Fruit fly (Drosophila melanogaster): ENCODE measurements around the gene TfIIB.

Gene TfIIB

DNA sequence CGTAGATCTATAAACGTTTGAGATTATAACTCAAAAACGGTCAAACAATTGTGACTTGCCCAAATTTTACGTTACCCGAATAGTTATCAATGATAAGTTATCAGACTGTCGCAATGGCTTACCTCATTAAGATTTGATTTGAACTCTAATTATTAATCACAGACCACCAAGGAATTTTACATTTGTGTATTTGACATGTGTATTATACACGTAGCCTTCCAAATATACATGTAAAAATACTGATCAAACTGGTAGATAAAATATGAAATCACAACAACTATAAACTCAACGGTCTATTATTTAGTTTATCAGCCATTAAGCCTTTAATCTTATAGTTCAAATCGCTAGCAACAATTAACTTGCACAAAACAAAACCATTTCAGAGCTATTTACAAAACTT lies 37.7 kb upstream of the TfIIB start (continued):
- TF ChIP-seq CG1792 (GFP tag; optimal IDR thresholded peaks at IDR 0.05) (no peak), CG8765 (GFP tag; IDR thresholded peaks at IDR 0.05) (no peak), Nf-YB (GFP tag; optimal IDR thresholded peaks at IDR 0.05) (no peak), exex (tag; optimal IDR thresholded peaks at IDR 0.05) (peak; percentile 96), grn (GFP tag; optimal IDR thresholded peaks at IDR 0.05) (peak; percentile 69), CG34376 (GFP tag; optimal IDR thresholded peaks at IDR 0.05) (peak; percentile 50), pros (GFP tag; optimal IDR thresholded peaks at IDR 0.05) (no peak), tup (GFP tag; optimal IDR thresholded peaks at IDR 0.05) (no peak), slou (GFP tag; optimal IDR thresholded peaks at IDR 0.05) (no peak), peb (GFP tag; IDR thresholded peaks at IDR 0.05) (no peak), amos (GFP tag; IDR thresholded peaks at IDR 0.05; ENCODE audit: partially characterized antibody) (peak; percentile 48; the same call in 1 of the 2 replicates), CG10267 (tag; optimal IDR thresholded peaks at IDR 0.05) (no peak), gfzf (GFP tag; optimal IDR thresholded peaks at IDR 0.05) (no peak), ATbp (GFP tag; optimal IDR thresholded peaks at IDR 0.05) (no peak), Hey (tag; optimal IDR thresholded peaks at IDR 0.05) (no peak)

- no peak for TF ChIP-seq da (GFP tag; optimal IDR thresholded peaks at IDR 0.05)
- TF ChIP-seq eve (GFP tag; optimal IDR thresholded peaks at IDR 0.05): peak in 1 of 2 experiments; percentile 13
- no peak for TF ChIP-seq Sry-δ (GFP tag; optimal IDR thresholded peaks at IDR 0.05)
- TF ChIP-seq zen2 (GFP tag; IDR thresholded peaks at IDR 0.05; ENCODE audit: partially characterized antibody): no peak
These were observed 36.1 kb upstream of the TfIIB start for dm6 chr2L:10395035-10395434.

DNA sequence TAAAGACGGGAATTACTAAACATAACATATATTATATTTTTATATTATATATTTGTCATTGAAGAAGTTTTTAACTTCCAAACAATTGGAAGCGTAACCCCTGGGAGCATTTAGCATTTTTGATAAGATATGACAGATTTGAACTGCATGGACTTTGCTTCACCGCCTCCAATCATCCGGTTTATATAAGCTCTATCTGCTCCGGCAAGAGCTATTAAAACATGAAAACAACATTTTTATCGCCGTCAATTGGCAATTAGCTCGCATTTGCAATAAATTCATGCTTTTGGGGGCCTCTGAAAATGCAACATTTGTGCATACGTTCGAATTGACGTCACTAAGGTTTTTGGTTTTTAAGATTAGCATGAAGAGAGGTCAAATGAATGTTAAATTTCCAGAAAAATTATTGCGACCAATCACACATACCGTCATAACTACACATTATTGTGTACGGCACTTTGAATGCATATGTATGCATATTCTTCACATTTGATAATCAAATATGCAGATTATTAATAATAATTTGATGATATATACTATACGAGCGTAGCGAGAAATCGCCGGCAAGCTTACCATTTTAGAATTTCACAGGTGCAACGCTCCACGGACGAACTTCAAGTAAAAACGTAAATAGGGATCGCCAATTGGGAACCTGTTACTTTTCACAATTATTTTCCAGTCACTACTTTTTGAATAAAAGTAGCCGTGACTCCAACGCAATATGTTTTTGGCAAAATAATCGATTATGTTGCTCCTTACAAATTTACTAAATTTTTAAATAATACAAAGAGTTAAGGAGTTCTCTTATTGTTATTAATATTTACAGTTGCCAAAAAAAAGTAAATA lies 35.3 kb upstream of the TfIIB start, which contains the start of gene Mdh1:
Gene Mdh1 (minus strand): TSS at position 691 of the 846 bp plus-strand sequence.
- TF ChIP-seq E2f1 (GFP tag; IDR thresholded peaks at IDR 0.05): no peak
- TF ChIP-seq exex (tag; optimal IDR thresholded peaks at IDR 0.05): peak; percentile 19
- TF ChIP-seq CG9817 (tag; optimal IDR thresholded peaks at IDR 0.05): no peak
- TF ChIP-seq C15 (GFP tag; IDR thresholded peaks at IDR 0.05): no peak
- no peak for TF ChIP-seq ro (GFP tag; IDR thresholded peaks at IDR 0.05)
- no peak for TF ChIP-seq CG5953 (GFP tag; IDR thresholded peaks at IDR 0.05)
- no peak for TF ChIP-seq fru (optimal IDR thresholded peaks at IDR 0.05)
- TF ChIP-seq gem (tag; optimal IDR thresholded peaks at IDR 0.05): no peak
- TF ChIP-seq Lim3 (GFP tag; IDR thresholded peaks at IDR 0.05): no peak
- no peak for TF ChIP-seq slp2 (GFP tag; optimal IDR thresholded peaks at IDR 0.05)
- no peak for TF ChIP-seq zfh2 (GFP tag; optimal IDR thresholded peaks at IDR 0.05)
- peak; percentile 29 for TF ChIP-seq Nf-YC (tag; optimal IDR thresholded peaks at IDR 0.05)
- peak; percentile 53 for TF ChIP-seq Sry-δ (GFP tag; optimal IDR thresholded peaks at IDR 0.05)
- no peak for TF ChIP-seq ewg (GFP tag; optimal IDR thresholded peaks at IDR 0.05)
- no peak for TF ChIP-seq jing (GFP tag; optimal IDR thresholded peaks at IDR 0.05)
- no peak for TF ChIP-seq Oli (tag; optimal IDR thresholded peaks at IDR 0.05)
- peak; percentile 97 for TF ChIP-seq CG11560 (tag; IDR thresholded peaks at IDR 0.05)
- peak; percentile 91 for TF ChIP-seq ERR (GFP tag; optimal IDR thresholded peaks at IDR 0.05)
- TF ChIP-seq Dek (tag; optimal IDR thresholded peaks at IDR 0.05): no peak
- TF ChIP-seq CG13296 (GFP tag; optimal IDR thresholded peaks at IDR 0.05): no peak
- TF ChIP-seq Dref (GFP tag; IDR thresholded peaks at IDR 0.05): peak; percentile 58
- TF ChIP-seq CG14860 (GFP tag; IDR thresholded peaks at IDR 0.05; ENCODE audit: partially characterized antibody): no peak
- TF ChIP-seq HLH3B (GFP tag; IDR thresholded peaks at IDR 0.05): no peak
- TF ChIP-seq Vsx1 (GFP tag; optimal IDR thresholded peaks at IDR 0.05): no peak
- no peak for TF ChIP-seq Antp (GFP tag; optimal IDR thresholded peaks at IDR 0.05)
- TF ChIP-seq lab (GFP tag; optimal IDR thresholded peaks at IDR 0.05): no peak
- no peak for TF ChIP-seq crp (GFP tag; optimal IDR thresholded peaks at IDR 0.05)
- TF ChIP-seq CG3163 (GFP tag; optimal IDR thresholded peaks at IDR 0.05): no peak
- no peak for TF ChIP-seq HLHmδ (GFP tag; optimal IDR thresholded peaks at IDR 0.05)
- peak; percentile 92 for TF ChIP-seq Elba2 (GFP tag; optimal IDR thresholded peaks at IDR 0.05)
